Worm (Caenorhabditis elegans) whole organism, early embryonic: Measurements from ENCODE around the gene F17E9.3.

ENCODE experiments used
- aly-1 ChIP-seq: sonication (generic microtip); optimal IDR thresholded peaks from 2 replicates; lab custom pipeline; 2016; ENCODE audit warnings: missing genetic modification characterization, missing compliant biosample characterization
- ama-1 ChIP-seq: fragments of 150-350 bp; optimal IDR thresholded peaks from 2 replicates; lab custom pipeline; 2014

DNA sequence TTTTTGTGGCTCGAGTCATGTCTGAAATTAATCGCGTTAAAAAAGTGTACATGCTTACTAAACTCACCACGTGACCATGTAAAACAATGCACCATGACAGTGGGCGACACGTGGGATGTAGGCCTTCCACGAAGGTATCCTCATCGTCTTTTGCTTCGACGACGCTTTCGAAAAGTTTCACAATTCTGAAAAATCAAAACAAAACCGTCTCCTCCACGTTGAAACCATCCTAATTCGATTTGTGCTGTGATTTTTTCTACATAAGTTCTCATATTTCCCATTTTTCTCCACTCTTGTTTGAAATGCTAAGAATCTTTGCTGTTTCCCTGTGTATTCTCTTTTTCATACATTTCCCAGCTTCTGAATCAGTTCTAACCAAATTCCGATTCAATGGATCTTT, at the start of gene F17E9.3:
- TF ChIP-seq aly-1 = no peak
- no peak for TF ChIP-seq ama-1 (lab: Kevin White, UChicago)
